Fruit fly (Drosophila melanogaster) whole organism, adult: ENCODE results near the gene HIP-R.

Experiments used
- CG11617 ChIP-seq: fragments of 200-800 bp; sonication (Bioruptor generic); optimal IDR thresholded peaks from 2 replicates; lab custom pipeline; 2017; ENCODE audit warnings: mild to moderate bottlenecking, missing biosample characterization, missing genetic modification reagents, missing genetic modification characterization
- CG33017 ChIP-seq: fragments of 200-800 bp; sonication (Bioruptor generic); optimal IDR thresholded peaks from 2 replicates; lab custom pipeline; 2018; ENCODE audit warnings: missing biosample characterization, mild to moderate bottlenecking, missing genetic modification characterization, moderate library complexity
- CG7045 ChIP-seq: fragments of 200-800 bp; sonication (Bioruptor generic); optimal IDR thresholded peaks from 2 replicates; lab custom pipeline; 2017; ENCODE audit warnings: missing biosample characterization, mild to moderate bottlenecking, missing genetic modification characterization
- Mnt ChIP-seq: fragments of 200-800 bp; sonication (Bioruptor generic); optimal IDR thresholded peaks from 2 replicates; lab custom pipeline; 2016; ENCODE audit warnings: missing biosample characterization, mild to moderate bottlenecking, missing genetic modification characterization
- bab1 ChIP-seq: fragments of 200-800 bp; sonication (Bioruptor generic); optimal IDR thresholded peaks from 3 replicates; lab custom pipeline; 2019; ENCODE audit warnings: missing biosample characterization, mild to moderate bottlenecking, missing genetic modification characterization, moderate library complexity
- cnc ChIP-seq, 2 experiments: fragments of >200 bp; optimal IDR thresholded peaks; 2 replicates each; lab custom pipeline; 2017
- kay ChIP-seq: fragments of 200-800 bp; sonication (Bioruptor generic); peaks from one replicate; lab custom pipeline; 2016; ENCODE audit warnings: missing biosample characterization, missing genetic modification characterization, borderline replicate concordance

DNA sequence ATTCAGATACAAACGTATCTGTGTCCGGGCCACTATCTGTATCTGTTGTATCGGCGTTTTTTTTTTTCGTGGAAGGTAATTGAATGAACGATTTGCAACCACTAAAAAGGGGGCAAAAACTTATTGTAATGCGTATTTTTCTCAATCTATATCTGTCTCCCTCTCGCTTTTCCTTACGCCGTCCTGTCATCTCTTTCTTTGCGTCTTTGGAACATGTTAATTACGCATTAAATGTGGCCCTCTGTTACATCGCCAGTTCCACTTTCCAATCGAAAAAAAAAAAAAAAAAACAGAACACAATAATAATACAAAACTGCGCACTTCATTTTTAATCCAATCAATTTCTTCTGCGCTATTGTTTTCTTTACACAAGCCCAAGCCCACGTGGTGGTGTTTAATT is 25.5 kb upstream of the HIP-R start:
- TF ChIP-seq Mnt (GFP tag; lab: Kevin White, UChicago) (no peak), bab1 (GFP tag; lab: Kevin White, UChicago) (no peak), CG33017 (tag; lab: Kevin White, UChicago) (no peak), cnc (optimal IDR thresholded peaks at IDR 0.05; lab: Kevin White, UChicago) (no peak), CG7045 (GFP tag; lab: Kevin White, UChicago) (no peak), kay (GFP tag; lab: Kevin White, UChicago) (no peak), CG11617 (GFP tag; lab: Kevin White, UChicago) (no peak)
